Fruit fly (Drosophila melanogaster) whole organism, embryonic: ENCODE results near the gene Root.

Experiments used
- Abd-B ChIP-seq: fragments of 200-800 bp; sonication (Bioruptor generic); optimal IDR thresholded peaks from 2 replicates; lab custom pipeline; 2018; ENCODE audit warnings: missing biosample characterization, mild to moderate bottlenecking, missing genetic modification characterization, moderate library complexity
- CG10431 ChIP-seq: fragments of 200-800 bp; sonication (Bioruptor generic); optimal IDR thresholded peaks from 3 replicates; lab custom pipeline; 2018; ENCODE audit warnings: missing biosample characterization, mild to moderate bottlenecking, missing genetic modification characterization
- CG10462 ChIP-seq: fragments of 200-800 bp; sonication (Bioruptor generic); optimal IDR thresholded peaks from 2 replicates; lab custom pipeline; 2016; ENCODE audit warnings: missing biosample characterization, missing genetic modification characterization
- CG11398 ChIP-seq: fragments of 200-800 bp; sonication (Bioruptor generic); optimal IDR thresholded peaks from 2 replicates; lab custom pipeline; 2016; ENCODE audit warnings: missing biosample characterization, missing genetic modification characterization
- CG11456 ChIP-seq: fragments of 200-800 bp; sonication (Bioruptor generic); IDR thresholded peaks from 3 replicates; pipeline ENCODE4 v1.3.6; 2022; ENCODE audit warnings: missing biosample characterization, missing genetic modification characterization
- CG13424 ChIP-seq: fragments of 200-800 bp; sonication (Bioruptor generic); optimal IDR thresholded peaks from 2 replicates; lab custom pipeline; 2019; ENCODE audit warnings: missing biosample characterization, mild to moderate bottlenecking, missing genetic modification characterization, moderate library complexity
- CG13894 ChIP-seq: fragments of 200-800 bp; sonication (Bioruptor generic); optimal IDR thresholded peaks from 3 replicates; lab custom pipeline; 2018; ENCODE audit warnings: missing biosample characterization, mild to moderate bottlenecking, missing genetic modification characterization, moderate library complexity
- CG14441 ChIP-seq: fragments of 200-800 bp; sonication (Bioruptor generic); IDR thresholded peaks from 2 replicates; pipeline ENCODE4 v1.3.6; 2022; ENCODE audit warnings: missing biosample characterization, missing genetic modification characterization
- CG17361 ChIP-seq: fragments of 200-800 bp; sonication (Bioruptor generic); IDR thresholded peaks from 3 replicates; pipeline ENCODE4 v1.3.6; 2022; ENCODE audit warnings: missing biosample characterization, missing genetic modification characterization
- CG17802 ChIP-seq: fragments of 200-800 bp; sonication (Bioruptor generic); optimal IDR thresholded peaks from 2 replicates; lab custom pipeline; 2018; ENCODE audit warnings: missing biosample characterization, mild to moderate bottlenecking, missing genetic modification characterization, moderate library complexity
- CG18011 ChIP-seq: fragments of 200-800 bp; sonication (Bioruptor generic); optimal IDR thresholded peaks from 2 replicates; lab custom pipeline; 2017; ENCODE audit warnings: missing biosample characterization, missing genetic modification characterization, mild to moderate bottlenecking, moderate library complexity, missing genotype
- CG18262 ChIP-seq: fragments of 200-800 bp; optimal IDR thresholded peaks from 3 replicates; lab custom pipeline; 2019; ENCODE audit warnings: missing biosample characterization, mild to moderate bottlenecking, missing genetic modification characterization, moderate library complexity
- CG2712 ChIP-seq: fragments of 200-800 bp; optimal IDR thresholded peaks from 3 replicates; lab custom pipeline; 2019; ENCODE audit warnings: missing biosample characterization, mild to moderate bottlenecking, missing genetic modification characterization, moderate library complexity
- CG32532 ChIP-seq: fragments of 200-800 bp; sonication (Bioruptor generic); IDR thresholded peaks from 2 replicates; pipeline ENCODE4 v1.3.6; 2022; ENCODE audit warnings: missing biosample characterization, missing genetic modification characterization
- CG6813 ChIP-seq: fragments of 200-800 bp; sonication (Bioruptor generic); optimal IDR thresholded peaks from 2 replicates; lab custom pipeline; 2017; ENCODE audit warnings: missing biosample characterization, missing genetic modification characterization, mild to moderate bottlenecking, moderate library complexity, missing genetic modification reagents
- CG7357 ChIP-seq: fragments of 200-800 bp; sonication (Bioruptor generic); IDR thresholded peaks from 3 replicates; pipeline ENCODE4 v1.3.6; 2022; ENCODE audit warnings: missing biosample characterization, missing genetic modification characterization
- CG7786 ChIP-seq: fragments of 200-800 bp; sonication (Bioruptor generic); optimal IDR thresholded peaks from 2 replicates; lab custom pipeline; 2016; ENCODE audit warnings: missing biosample characterization, missing genetic modification characterization
- CG7963 ChIP-seq: fragments of 200-800 bp; sonication (Bioruptor generic); IDR thresholded peaks from 3 replicates; pipeline ENCODE4 v1.3.6; 2022; ENCODE audit warnings: missing biosample characterization, missing genetic modification characterization; ENCODE audit not compliant: partially characterized antibody
- CoRest ChIP-seq: fragments of 200-800 bp; sonication (Bioruptor generic); optimal IDR thresholded peaks from 3 replicates; lab custom pipeline; 2018; ENCODE audit warnings: missing biosample characterization, mild to moderate bottlenecking, missing genetic modification characterization, moderate library complexity
- Dek ChIP-seq: fragments of 200-800 bp; sonication (Bioruptor generic); optimal IDR thresholded peaks from 3 replicates; lab custom pipeline; 2019; ENCODE audit warnings: missing biosample characterization, mild to moderate bottlenecking, missing genetic modification characterization, moderate library complexity
- Doc3 ChIP-seq: fragments of 200-800 bp; sonication (Bioruptor generic); IDR thresholded peaks from 3 replicates; pipeline ENCODE4 v1.3.6; 2022; ENCODE audit warnings: missing biosample characterization, missing genetic modification characterization; ENCODE audit not compliant: partially characterized antibody
- Fer2 ChIP-seq: fragments of 200-800 bp; sonication (Bioruptor generic); optimal IDR thresholded peaks from 2 replicates; lab custom pipeline; 2018; ENCODE audit warnings: missing biosample characterization, mild to moderate bottlenecking, missing genetic modification characterization, moderate library complexity
- Gug ChIP-seq: fragments of 200-800 bp; sonication (Bioruptor generic); IDR thresholded peaks from 4 replicates; pipeline ENCODE4 v1.3.6; 2022; ENCODE audit warnings: missing biosample characterization, missing genetic modification characterization
- HLH54F ChIP-seq: fragments of 200-800 bp; sonication (Bioruptor generic); optimal IDR thresholded peaks from 3 replicates; lab custom pipeline; 2016; ENCODE audit warnings: missing biosample characterization, missing genetic modification characterization
- Hr51 ChIP-seq, 2 experiments: fragments of 200-800 bp; sonication (Bioruptor generic); optimal IDR thresholded peaks; 2 replicates in 1 of 2; 3 replicates in 1 of 2; lab custom pipeline; 2016 to 2018; ENCODE audit warnings: missing biosample characterization in 2 of 2, missing genetic modification characterization in 2 of 2, mild to moderate bottlenecking in 1 of 2, moderate library complexity in 1 of 2
- Hsf ChIP-seq: fragments of 200-800 bp; sonication (Bioruptor generic); optimal IDR thresholded peaks from 3 replicates; lab custom pipeline; 2016; ENCODE audit warnings: missing biosample characterization, missing genetic modification characterization
- Meics ChIP-seq: fragments of 200-800 bp; sonication (Bioruptor generic); optimal IDR thresholded peaks from 2 replicates; lab custom pipeline; 2017; ENCODE audit warnings: missing biosample characterization, mild to moderate bottlenecking, missing genetic modification characterization
- Spps ChIP-seq: fragments of 200-800 bp; sonication (Bioruptor generic); optimal IDR thresholded peaks from 2 replicates; lab custom pipeline; 2018; ENCODE audit warnings: missing biosample characterization, mild to moderate bottlenecking, missing genetic modification characterization
- al ChIP-seq: fragments of 200-800 bp; sonication (Bioruptor generic); IDR thresholded peaks from 2 replicates; pipeline ENCODE4 v1.3.6; 2022; ENCODE audit warnings: missing biosample characterization, missing genetic modification characterization
- bigmax ChIP-seq: fragments of 200-800 bp; sonication (Bioruptor generic); optimal IDR thresholded peaks from 2 replicates; lab custom pipeline; 2018; ENCODE audit warnings: missing biosample characterization, mild to moderate bottlenecking, missing genetic modification characterization
- crol ChIP-seq: fragments of 200-800 bp; sonication (Bioruptor generic); IDR thresholded peaks from 2 replicates; pipeline ENCODE4 v1.3.6; 2022; ENCODE audit warnings: missing biosample characterization, missing genetic modification characterization
- dmrt99B ChIP-seq: fragments of 200-800 bp; sonication (Bioruptor generic); optimal IDR thresholded peaks from 2 replicates; lab custom pipeline; 2018; ENCODE audit warnings: missing biosample characterization, mild to moderate bottlenecking, missing genetic modification characterization, moderate library complexity
- ems ChIP-seq: fragments of 200-800 bp; sonication (Bioruptor generic); optimal IDR thresholded peaks from 3 replicates; lab custom pipeline; 2016; ENCODE audit warnings: missing biosample characterization, missing genetic modification characterization
- fru ChIP-seq: fragments of >200 bp; optimal IDR thresholded peaks from 2 replicates; lab custom pipeline; 2017
- gem ChIP-seq: fragments of 200-800 bp; sonication (Bioruptor generic); optimal IDR thresholded peaks from 2 replicates; lab custom pipeline; 2019; ENCODE audit warnings: missing biosample characterization, mild to moderate bottlenecking, missing genetic modification characterization, moderate library complexity
- grau ChIP-seq: fragments of 200-800 bp; optimal IDR thresholded peaks from 3 replicates; lab custom pipeline; 2019; ENCODE audit warnings: missing biosample characterization, mild to moderate bottlenecking, missing genetic modification characterization, moderate library complexity
- gsb ChIP-seq: fragments of 200-800 bp; sonication (Bioruptor generic); IDR thresholded peaks from 2 replicates; pipeline ENCODE4 v1.3.6; 2022; ENCODE audit warnings: missing biosample characterization, missing genetic modification characterization
- jing ChIP-seq: fragments of 200-800 bp; sonication (Bioruptor generic); optimal IDR thresholded peaks from 2 replicates; lab custom pipeline; 2018; ENCODE audit warnings: missing biosample characterization, mild to moderate bottlenecking, missing genetic modification characterization
- klu ChIP-seq: fragments of 200-800 bp; sonication (Bioruptor generic); IDR thresholded peaks from 2 replicates; pipeline ENCODE4 v1.3.6; 2022; ENCODE audit warnings: missing biosample characterization, missing genetic modification characterization
- lab ChIP-seq: fragments of 200-800 bp; sonication (Bioruptor generic); optimal IDR thresholded peaks from 3 replicates; lab custom pipeline; 2017; ENCODE audit warnings: missing biosample characterization, missing genetic modification characterization, mild to moderate bottlenecking, moderate library complexity, missing genetic modification reagents
- lilli ChIP-seq: fragments of 200-800 bp; sonication (Bioruptor generic); optimal IDR thresholded peaks from 3 replicates; lab custom pipeline; 2016; ENCODE audit warnings: missing biosample characterization, missing genetic modification characterization
- oc ChIP-seq: fragments of 200-800 bp; sonication (Bioruptor generic); optimal IDR thresholded peaks from 2 replicates; lab custom pipeline; 2018; ENCODE audit warnings: missing biosample characterization, mild to moderate bottlenecking, missing genetic modification characterization, moderate library complexity
- pfk ChIP-seq: fragments of 200-800 bp; sonication (Bioruptor generic); optimal IDR thresholded peaks from 2 replicates; lab custom pipeline; 2018; ENCODE audit warnings: missing biosample characterization, mild to moderate bottlenecking, missing genetic modification characterization, moderate library complexity
- pros ChIP-seq: fragments of 200-800 bp; sonication (Bioruptor generic); optimal IDR thresholded peaks from 3 replicates; lab custom pipeline; 2019; ENCODE audit warnings: missing biosample characterization, mild to moderate bottlenecking, missing genetic modification characterization, moderate library complexity
- ranshi ChIP-seq: fragments of 200-800 bp; sonication (Bioruptor generic); IDR thresholded peaks from 2 replicates; pipeline ENCODE4 v1.3.6; 2022; ENCODE audit warnings: missing biosample characterization, missing genetic modification characterization
- schlank ChIP-seq: fragments of 200-800 bp; sonication (Bioruptor generic); optimal IDR thresholded peaks from 2 replicates; lab custom pipeline; 2018; ENCODE audit warnings: missing biosample characterization, mild to moderate bottlenecking, missing genetic modification characterization
- so ChIP-seq: fragments of 200-800 bp; sonication (Bioruptor generic); IDR thresholded peaks from 3 replicates; pipeline ENCODE4 v1.3.6; 2022; ENCODE audit warnings: missing biosample characterization, missing genetic modification characterization
- sug ChIP-seq: fragments of 200-800 bp; optimal IDR thresholded peaks from 2 replicates; lab custom pipeline; 2019; ENCODE audit warnings: missing biosample characterization, mild to moderate bottlenecking, missing genetic modification characterization, moderate library complexity
- unpg ChIP-seq: fragments of 200-800 bp; sonication (Bioruptor generic); optimal IDR thresholded peaks from 3 replicates; lab custom pipeline; 2018; ENCODE audit warnings: missing biosample characterization, mild to moderate bottlenecking, missing genetic modification characterization, moderate library complexity
- vvl ChIP-seq: fragments of 200-800 bp; sonication (Bioruptor generic); IDR thresholded peaks from 2 replicates; pipeline ENCODE4 v1.3.6; 2022; ENCODE audit warnings: missing biosample characterization, missing genetic modification characterization
- zfh1 ChIP-seq: fragments of 200-800 bp; sonication (Bioruptor generic); IDR thresholded peaks from 3 replicates; pipeline ENCODE4 v1.3.6; 2022; ENCODE audit warnings: missing biosample characterization, missing genetic modification characterization

The Root gene

dm6 chr3R:24100717-24101116 lies 12.4 kb upstream of the Root start (continued):
- TF ChIP-seq CoRest (tag; lab: Kevin White, UChicago): peak; percentile 21
- peak; percentile 42; the same call in 1 of the 2 replicates for TF ChIP-seq CG14441 (GFP tag; lab: Robert Waterston, UW)
- no peak for TF ChIP-seq CG11398 (GFP tag; lab: Kevin White, UChicago)
- TF ChIP-seq CG17802: no peak
- no peak for TF ChIP-seq CG18011
- peak; percentile 22 for TF ChIP-seq CG18262
- peak; percentile 28; the same call in 1 of the 4 replicates for TF ChIP-seq Gug (GFP tag; lab: Robert Waterston, UW)
- TF ChIP-seq klu (GFP tag; lab: Robert Waterston, UW): no peak
- peak; percentile 49 for TF ChIP-seq dmrt99B (tag; lab: Kevin White, UChicago)
- TF ChIP-seq jing: no peak
- TF ChIP-seq HLH54F: peak; percentile 6
- TF ChIP-seq sug (tag; lab: Kevin White, UChicago): peak; percentile 24
- TF ChIP-seq gsb (GFP tag; lab: Robert Waterston, UW): no peak
- TF ChIP-seq CG17361: 0 out of 3 replicates have a peak, but pooled peaks have one; percentile 21
- peak; percentile 27 for TF ChIP-seq unpg (GFP tag; lab: Kevin White, UChicago)
- no peak for TF ChIP-seq pros (GFP tag; lab: Kevin White, UChicago)
- TF ChIP-seq Abd-B (GFP tag; lab: Kevin White, UChicago): peak; percentile 21
- no peak for TF ChIP-seq Fer2 (tag; lab: Kevin White, UChicago)
- TF ChIP-seq CG7786 (GFP tag; lab: Kevin White, UChicago): peak; percentile 12
- TF ChIP-seq lab: peak; percentile 42
- TF ChIP-seq CG13424 (tag; lab: Kevin White, UChicago): peak; percentile 9
- TF ChIP-seq so (GFP tag; lab: Robert Waterston, UW): 0 out of 3 replicates have a peak, but pooled peaks have one; percentile 37
- TF ChIP-seq Hsf (GFP tag; lab: Kevin White, UChicago): peak; percentile 2
- TF ChIP-seq Hr51 (GFP tag; optimal IDR thresholded peaks at IDR 0.05; lab: Kevin White, UChicago): peak in 1 of 2 experiments; percentile 32
- peak; percentile 65; the same call in 2 of the 3 replicates for TF ChIP-seq CG11456 (GFP tag; lab: Robert Waterston, UW)
- peak; percentile 8 for TF ChIP-seq Dek (tag; lab: Kevin White, UChicago)
- TF ChIP-seq CG10431: no peak
- TF ChIP-seq bigmax (GFP tag; lab: Kevin White, UChicago): no peak
- no peak for TF ChIP-seq CG6813 (GFP tag; lab: Kevin White, UChicago)
- no peak for TF ChIP-seq oc (tag; lab: Kevin White, UChicago)
- TF ChIP-seq CG32532 (GFP tag; lab: Robert Waterston, UW): peak; percentile 65
- TF ChIP-seq al (GFP tag; lab: Robert Waterston, UW): peak; percentile 15; the same call in 1 of the 2 replicates
- no peak for TF ChIP-seq CG7357 (GFP tag; lab: Robert Waterston, UW)
- TF ChIP-seq CG7963 (GFP tag; lab: Robert Waterston, UW): no peak
- TF ChIP-seq lilli (GFP tag; lab: Kevin White, UChicago): peak; percentile 49
- TF ChIP-seq CG13894: no peak
- TF ChIP-seq vvl (GFP tag; lab: Robert Waterston, UW): peak; percentile 56
- 0 out of 2 replicates have a peak, but pooled peaks have one; percentile 12 for TF ChIP-seq crol (GFP tag; lab: Robert Waterston, UW)
- no peak for TF ChIP-seq pfk (GFP tag; lab: Kevin White, UChicago)
- TF ChIP-seq CG10462 (GFP tag; lab: Kevin White, UChicago): no peak
- TF ChIP-seq Spps (tag; lab: Kevin White, UChicago): no peak
- no peak for TF ChIP-seq ranshi
- no peak for TF ChIP-seq schlank
- peak; percentile 34 for TF ChIP-seq CG2712 (tag; lab: Kevin White, UChicago)
- no peak for TF ChIP-seq Doc3 (GFP tag; lab: Robert Waterston, UW)
- TF ChIP-seq Meics: no peak
- no peak for TF ChIP-seq ems (GFP tag; lab: Kevin White, UChicago)
- TF ChIP-seq grau (tag; lab: Kevin White, UChicago): peak; percentile 34
- TF ChIP-seq fru (lab: Kevin White, UChicago): no peak
- peak; percentile 43 for TF ChIP-seq gem
- TF ChIP-seq zfh1 (GFP tag; lab: Robert Waterston, UW): no peak
